Worm (Caenorhabditis elegans) whole organism, late embryonic: Measurements from ENCODE around the gene T04A6.3.

Source experiments
- C08G9.2 ChIP-seq: sonication (generic microtip); optimal IDR thresholded peaks from 2 replicates; lab custom pipeline; 2016; ENCODE audit warnings: mild to moderate bottlenecking, missing genetic modification characterization, moderate library complexity, missing compliant biosample characterization
- K02D7.2 ChIP-seq: sonication (generic microtip); optimal IDR thresholded peaks from 2 replicates; lab custom pipeline; 2017; ENCODE audit warnings: mild to moderate bottlenecking, missing genetic modification characterization, missing compliant biosample characterization
- K09A11.1 ChIP-seq: sonication (generic microtip); optimal IDR thresholded peaks from 2 replicates; lab custom pipeline; 2017; ENCODE audit warnings: antibody characterized with exemption, mild to moderate bottlenecking, missing genetic modification characterization, missing compliant biosample characterization; ENCODE audit not compliant: insufficient read depth
- T23F11.4 ChIP-seq: fragments of 200-800 bp; sonication (Bioruptor generic); optimal IDR thresholded peaks from 2 replicates; lab custom pipeline; 2018; ENCODE audit warnings: mild to moderate bottlenecking, missing genetic modification characterization, missing compliant biosample characterization
- ama-1 ChIP-seq: fragments of 150-350 bp; optimal IDR thresholded peaks from 2 replicates; lab custom pipeline; 2014
- ceh-14 ChIP-seq: sonication (generic microtip); optimal IDR thresholded peaks from 2 replicates; lab custom pipeline; 2016; ENCODE audit warnings: missing genotype, missing genetic modification characterization, missing compliant biosample characterization
- ceh-2 ChIP-seq: sonication (generic microtip); optimal IDR thresholded peaks from 2 replicates; lab custom pipeline; 2016; ENCODE audit warnings: missing genotype, missing genetic modification characterization, missing compliant biosample characterization
- ceh-30 ChIP-seq: fragments of 150-350 bp; optimal IDR thresholded peaks from 2 replicates; lab custom pipeline; 2014; ENCODE audit warnings: missing biosample characterization, missing genetic modification characterization
- ceh-31 ChIP-seq: sonication (generic microtip); optimal IDR thresholded peaks from 2 replicates; lab custom pipeline; 2016; ENCODE audit warnings: missing genetic modification characterization, missing compliant biosample characterization
- ceh-34 ChIP-seq: sonication (generic microtip); optimal IDR thresholded peaks from 2 replicates; lab custom pipeline; 2016; ENCODE audit warnings: mild to moderate bottlenecking, missing genetic modification characterization, missing compliant biosample characterization
- ceh-48 ChIP-seq: sonication (generic microtip); optimal IDR thresholded peaks from 2 replicates; lab custom pipeline; 2016; ENCODE audit warnings: missing genetic modification characterization, inconsistent platforms, missing compliant biosample characterization
- che-1 ChIP-seq: sonication (generic microtip); optimal IDR thresholded peaks from 2 replicates; lab custom pipeline; 2016; ENCODE audit warnings: mild to moderate bottlenecking, missing genetic modification characterization, missing compliant biosample characterization
- dve-1 ChIP-seq: sonication (generic microtip); optimal IDR thresholded peaks from 2 replicates; lab custom pipeline; 2017; ENCODE audit warnings: antibody characterized with exemption, mild to moderate bottlenecking, missing genetic modification characterization, missing compliant biosample characterization
- ets-4 ChIP-seq: sonication (generic microtip); optimal IDR thresholded peaks from 2 replicates; lab custom pipeline; 2016; ENCODE audit warnings: missing genetic modification characterization, missing compliant biosample characterization
- fkh-10 ChIP-seq: fragments of 150-350 bp; optimal IDR thresholded peaks from 2 replicates; lab custom pipeline; 2014; ENCODE audit warnings: missing biosample characterization, missing genetic modification reagents, missing genetic modification characterization
- fkh-6 ChIP-seq: sonication (generic microtip); optimal IDR thresholded peaks from 2 replicates; lab custom pipeline; 2016; ENCODE audit warnings: missing genetic modification characterization, missing compliant biosample characterization
- gmeb-2 ChIP-seq: sonication (generic microtip); optimal IDR thresholded peaks from 2 replicates; lab custom pipeline; 2016; ENCODE audit warnings: missing genetic modification characterization, inconsistent platforms, missing compliant biosample characterization
- hlh-15 ChIP-seq: sonication (generic microtip); optimal IDR thresholded peaks from 2 replicates; lab custom pipeline; 2016; ENCODE audit warnings: missing genetic modification characterization, missing compliant biosample characterization
- hlh-30 ChIP-seq: sonication (generic microtip); optimal IDR thresholded peaks from 2 replicates; lab custom pipeline; 2017; ENCODE audit warnings: antibody characterized with exemption, missing genetic modification characterization, missing compliant biosample characterization; ENCODE audit not compliant: insufficient read depth
- hlh-6 ChIP-seq: sonication (generic microtip); optimal IDR thresholded peaks from 2 replicates; lab custom pipeline; 2016; ENCODE audit warnings: missing genotype, missing genetic modification characterization, missing compliant biosample characterization
- lim-6 ChIP-seq: sonication (generic microtip); optimal IDR thresholded peaks from 2 replicates; lab custom pipeline; 2016; ENCODE audit warnings: missing genetic modification characterization, missing compliant biosample characterization
- madf-2 ChIP-seq: sonication (generic microtip); optimal IDR thresholded peaks from 2 replicates; lab custom pipeline; 2017; ENCODE audit warnings: missing genetic modification characterization, missing compliant biosample characterization
- nhr-11 ChIP-seq: fragments of 150-350 bp; optimal IDR thresholded peaks from 2 replicates; lab custom pipeline; 2014; ENCODE audit warnings: missing biosample characterization, missing genetic modification characterization
- nhr-232 ChIP-seq: sonication (generic microtip); optimal IDR thresholded peaks from 2 replicates; lab custom pipeline; 2016; ENCODE audit warnings: missing genetic modification characterization, missing compliant biosample characterization
- npax-4 ChIP-seq: sonication (generic microtip); optimal IDR thresholded peaks from 2 replicates; lab custom pipeline; 2016; ENCODE audit warnings: missing genetic modification characterization, missing compliant biosample characterization
- odd-2 ChIP-seq: sonication (generic microtip); optimal IDR thresholded peaks from 2 replicates; lab custom pipeline; 2017; ENCODE audit warnings: antibody characterized with exemption, mild to moderate bottlenecking, missing genetic modification characterization, missing compliant biosample characterization
- pag-3 ChIP-seq: sonication (generic microtip); optimal IDR thresholded peaks from 2 replicates; lab custom pipeline; 2016; ENCODE audit warnings: missing compliant biosample characterization, missing genetic modification characterization, borderline replicate concordance
- pat-9 ChIP-seq: fragments of 200-800 bp; sonication (Bioruptor generic); optimal IDR thresholded peaks from 2 replicates; lab custom pipeline; 2018; ENCODE audit warnings: mild to moderate bottlenecking, missing genetic modification characterization, moderate library complexity, missing compliant biosample characterization
- ref-2 ChIP-seq: sonication (generic microtip); optimal IDR thresholded peaks from 2 replicates; lab custom pipeline; 2016; ENCODE audit warnings: missing genetic modification characterization, missing compliant biosample characterization
- rnt-1 ChIP-seq: sonication (generic microtip); optimal IDR thresholded peaks from 2 replicates; lab custom pipeline; 2016; ENCODE audit warnings: missing genetic modification characterization, missing compliant biosample characterization
- sox-2 ChIP-seq: fragments of 200-800 bp; sonication (Bioruptor generic); IDR thresholded peaks from 2 replicates; pipeline ENCODE4 v1.3.6; 2022; ENCODE audit warnings: missing genetic modification reagents, missing genetic modification characterization, missing compliant biosample characterization
- sox-4 ChIP-seq: sonication (generic microtip); optimal IDR thresholded peaks from 2 replicates; lab custom pipeline; 2017; ENCODE audit warnings: mild to moderate bottlenecking, missing genetic modification characterization, inconsistent platforms, missing compliant biosample characterization
- ttx-3 ChIP-seq: sonication (generic microtip); optimal IDR thresholded peaks from 2 replicates; lab custom pipeline; 2016; ENCODE audit warnings: missing genetic modification reagents, missing genetic modification characterization, missing compliant biosample characterization
- unc-3 ChIP-seq, 2 experiments: fragments of 200-800 bp in 1 of 2; sonication (Bioruptor generic) in 1 of 2; sonication (generic microtip) in 1 of 2; conservative IDR thresholded peaks in 1 of 2; optimal IDR thresholded peaks in 1 of 2; 2 replicates each; pipeline versions ENCODE4 v1.3.6 to Lab custom; 2016 to 2022; ENCODE audit warnings: missing compliant biosample characterization in 2 of 2, missing genetic modification characterization in 2 of 2, missing genetic modification reagents in 1 of 2
- unc-86 ChIP-seq: sonication (generic microtip); optimal IDR thresholded peaks from 2 replicates; lab custom pipeline; 2016; ENCODE audit warnings: missing genetic modification characterization, missing compliant biosample characterization
- zip-5 ChIP-seq: sonication (generic microtip); optimal IDR thresholded peaks from 2 replicates; lab custom pipeline; 2016; ENCODE audit warnings: missing genetic modification characterization, missing compliant biosample characterization
- ztf-16 ChIP-seq: sonication (generic microtip); optimal IDR thresholded peaks from 2 replicates; lab custom pipeline; 2017; ENCODE audit warnings: missing genetic modification characterization, missing compliant biosample characterization

T04A6.3 gene

DNA sequence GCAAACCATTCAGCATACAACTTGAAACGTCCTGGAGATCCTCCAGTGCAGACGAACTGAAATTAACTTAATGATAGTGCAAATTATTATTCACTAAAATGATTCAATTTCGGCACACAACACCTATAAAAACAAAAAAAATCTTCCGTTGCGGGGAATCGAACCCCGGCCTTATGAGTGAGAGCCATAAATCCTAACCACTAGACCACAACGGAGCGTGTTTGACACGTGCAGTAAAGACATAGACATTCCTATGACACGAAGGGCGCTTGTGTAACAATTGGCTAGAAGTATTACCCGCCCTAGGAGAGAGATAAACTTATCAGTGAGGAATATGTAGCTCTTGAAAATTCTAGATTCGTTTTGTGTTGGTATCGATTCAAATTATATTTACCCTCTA lies 33.9 kb upstream of the T04A6.3 start (continued):
- peak; percentile 32 for TF ChIP-seq hlh-30 (tag; lab: Kevin White, UChicago)
- TF ChIP-seq T23F11.4, result peak; percentile 9
- no peak for TF ChIP-seq ztf-16 (tag; lab: Kevin White, UChicago)
- TF ChIP-seq ttx-3, result no peak
- peak; percentile 11 for TF ChIP-seq ceh-48 (tag; lab: Kevin White, UChicago)
- peak; percentile 27 for TF ChIP-seq pat-9 (tag; lab: Kevin White, UChicago)
- no peak for TF ChIP-seq ama-1 (lab: Kevin White, UChicago)
- no peak for TF ChIP-seq ceh-30 (tag; lab: Kevin White, UChicago)
- TF ChIP-seq hlh-6 (tag; lab: Kevin White, UChicago), result peak; percentile 24
- TF ChIP-seq madf-2 (tag; lab: Kevin White, UChicago), result peak; percentile 49
- TF ChIP-seq dve-1 (tag; lab: Kevin White, UChicago), result no peak
- no peak for TF ChIP-seq K09A11.1
- TF ChIP-seq pag-3 (tag; lab: Kevin White, UChicago), result no peak
- TF ChIP-seq ref-2 (tag; lab: Kevin White, UChicago), result no peak
- peak; percentile 39 for TF ChIP-seq gmeb-2 (tag; lab: Kevin White, UChicago)
- no peak for TF ChIP-seq nhr-11 (tag; lab: Kevin White, UChicago)
- TF ChIP-seq unc-3 (GFP tag; conservative IDR thresholded peaks at IDR 0.05; lab: Robert Waterston, UW), result no peak
- no peak for TF ChIP-seq unc-3 (tag; optimal IDR thresholded peaks at IDR 0.05; lab: Kevin White, UChicago)
- no peak for TF ChIP-seq npax-4 (tag; lab: Kevin White, UChicago)
- TF ChIP-seq fkh-10 (GFP tag; lab: Kevin White, UChicago), result no peak
- TF ChIP-seq, all 69 proteins: peak for 21

DNA sequence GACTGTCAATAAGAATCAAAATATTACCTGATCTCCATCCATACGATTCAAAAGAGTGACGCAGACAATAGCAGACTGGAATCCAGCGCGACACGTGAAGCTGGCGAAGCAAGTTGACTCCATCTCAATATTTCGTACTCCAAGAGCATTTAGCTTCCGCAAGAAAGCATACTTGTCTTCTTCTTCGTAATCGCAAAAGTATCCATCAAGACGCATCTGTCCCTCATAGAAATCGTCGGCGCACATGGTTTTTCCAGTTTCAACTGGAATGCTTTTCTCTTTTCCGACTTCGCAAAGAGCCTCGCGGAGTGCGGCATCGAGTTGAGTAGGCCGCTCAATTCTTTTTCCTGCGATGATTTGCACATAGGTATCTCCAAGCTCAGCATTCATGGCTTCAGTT lies 33.2 kb upstream of the T04A6.3 start:
- TF ChIP-seq che-1 (tag; lab: Kevin White, UChicago) (no peak), ceh-2 (no peak), ceh-34 (no peak), ceh-14 (tag; lab: Kevin White, UChicago) (no peak), fkh-6 (tag; lab: Kevin White, UChicago) (no peak), ceh-48 (tag; lab: Kevin White, UChicago) (no peak), ama-1 (lab: Kevin White, UChicago) (no peak), zip-5 (no peak), hlh-15 (tag; lab: Kevin White, UChicago) (no peak), lim-6 (tag; lab: Kevin White, UChicago) (no peak)

DNA sequence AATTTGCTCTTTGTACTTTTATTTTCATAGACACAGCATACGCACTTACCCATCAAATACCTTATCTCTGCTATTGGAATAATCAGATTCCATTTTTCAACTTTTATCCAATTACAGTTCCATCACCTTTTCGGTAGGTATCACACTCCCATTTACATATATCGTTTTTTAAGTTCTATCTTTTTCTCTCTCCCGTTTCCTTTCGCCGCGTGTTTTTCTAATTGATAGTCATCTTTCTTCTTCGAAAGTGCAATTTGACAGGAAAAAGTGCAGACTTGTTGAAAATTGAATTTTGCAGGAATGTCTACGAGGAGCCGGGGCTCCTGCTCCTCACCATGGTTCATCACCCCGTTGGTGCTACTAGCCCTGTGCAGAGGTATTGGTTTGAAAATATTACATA lies 17.0 kb upstream of the T04A6.3 start, which contains the start of gene fbn-1:
Gene fbn-1 (plus strand): TSS at position 301 of the 400 bp plus-strand sequence.
- TF ChIP-seq fkh-10 (GFP tag; lab: Kevin White, UChicago) (no peak), nhr-232 (tag; lab: Kevin White, UChicago) (no peak), zip-5 (no peak), pag-3 (tag; lab: Kevin White, UChicago) (no peak), ceh-31 (no peak), sox-2 (GFP tag; lab: Robert Waterston, UW) (no peak), fkh-6 (tag; lab: Kevin White, UChicago) (no peak), K09A11.1 (no peak), ama-1 (lab: Kevin White, UChicago) (no peak), odd-2 (no peak), rnt-1 (tag; lab: Kevin White, UChicago) (no peak), madf-2 (tag; lab: Kevin White, UChicago) (no peak), sox-4 (tag; lab: Kevin White, UChicago) (no peak), unc-86 (tag; lab: Kevin White, UChicago) (no peak), ets-4 (tag; lab: Kevin White, UChicago) (no peak), C08G9.2 (tag; lab: Kevin White, UChicago) (no peak), K02D7.2 (tag; lab: Kevin White, UChicago) (no peak)
- TF ChIP-seq, all 69 proteins: peak for 0
